Worm (Caenorhabditis elegans) whole organism, L2 larva: Measurements from ENCODE around the gene slc-36.1.

Experiments used
- ama-1 ChIP-seq: fragments of 150-350 bp; optimal IDR thresholded peaks from 2 replicates; lab custom pipeline; 2018; ENCODE audit warnings: inconsistent platforms
- crh-2 ChIP-seq: sonication (generic microtip); optimal IDR thresholded peaks from 2 replicates; lab custom pipeline; 2017; ENCODE audit warnings: missing biosample characterization, missing genetic modification characterization
- lin-39 ChIP-seq: fragments of 150-350 bp; optimal IDR thresholded peaks from 2 replicates; lab custom pipeline; 2014; ENCODE audit warnings: missing biosample characterization, missing genetic modification reagents, missing genetic modification characterization
- nhr-11 ChIP-seq: fragments of 150-350 bp; optimal IDR thresholded peaks from 2 replicates; lab custom pipeline; 2014; ENCODE audit warnings: missing biosample characterization, missing genetic modification characterization
- nhr-237 ChIP-seq: fragments of 150-350 bp; optimal IDR thresholded peaks from 2 replicates; lab custom pipeline; 2014; ENCODE audit warnings: missing biosample characterization, missing genetic modification characterization
- snpc-4 ChIP-seq: fragments of 150-350 bp; optimal IDR thresholded peaks from 2 replicates; lab custom pipeline; 2014; ENCODE audit warnings: missing biosample characterization, missing genetic modification characterization
- unc-62 ChIP-seq: fragments of 150-350 bp; optimal IDR thresholded peaks from 2 replicates; lab custom pipeline; 2014; ENCODE audit warnings: missing biosample characterization, missing genetic modification reagents, missing genetic modification characterization

DNA sequence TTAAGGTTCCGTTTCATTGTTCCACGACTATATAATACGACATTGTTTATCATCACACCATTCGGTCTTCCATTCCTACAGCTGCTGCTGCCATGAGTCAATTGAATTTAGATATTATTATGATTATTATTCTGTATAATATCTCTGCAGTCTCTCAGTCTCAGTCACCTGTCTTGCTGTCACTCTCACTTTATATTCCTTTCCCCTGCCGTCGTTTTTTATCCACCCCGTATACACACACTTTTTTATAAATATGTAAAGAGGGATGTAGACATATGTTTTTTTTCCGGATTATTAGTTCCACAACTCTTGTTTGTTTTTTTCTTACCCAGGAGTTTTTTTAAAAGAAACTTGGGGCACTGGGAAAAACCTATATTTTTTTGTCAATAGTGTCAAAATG lies 35.1 kb upstream of the slc-36.1 start:
- TF ChIP-seq lin-39 (tag; lab: Kevin White, UChicago) (no peak), nhr-237 (no peak), unc-62 (GFP tag; lab: Kevin White, UChicago) (no peak), ama-1 (no peak), nhr-11 (no peak), snpc-4 (tag; lab: Kevin White, UChicago) (no peak), crh-2 (no peak)
